Worm (Caenorhabditis elegans) whole organism, L3 larva: ENCODE data around the gene gpr-1.

Experiments
- aly-2 ChIP-seq: fragments of 150-350 bp; optimal IDR thresholded peaks from 2 replicates; lab custom pipeline; 2014; ENCODE audit warnings: missing biosample characterization, missing genetic modification characterization
- pqm-1 ChIP-seq: fragments of 150-350 bp; optimal IDR thresholded peaks from 2 replicates; lab custom pipeline; 2017; ENCODE audit warnings: missing biosample characterization, missing genetic modification characterization, inconsistent platforms

DNA sequence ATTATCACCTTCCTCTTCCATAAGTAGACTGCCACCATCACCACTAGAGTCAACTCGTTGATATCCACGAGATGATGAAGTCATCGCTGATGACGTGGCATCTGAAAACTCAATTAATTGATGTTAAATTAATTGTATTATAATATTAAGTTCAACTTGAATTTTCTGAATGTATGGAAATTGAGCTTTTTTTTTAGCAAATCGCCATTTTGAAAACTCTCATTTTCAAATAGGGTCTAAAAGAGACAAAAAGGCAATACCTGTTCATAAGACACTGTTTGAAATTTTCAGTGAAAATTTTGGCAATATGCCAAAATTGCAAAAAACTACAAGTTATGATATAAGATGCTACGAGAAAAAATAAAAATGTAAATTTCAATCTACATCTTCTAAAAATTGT, 14.9 kb downstream of the gpr-1 start, which contains the start of gene twk-7:
- TF ChIP-seq aly-2 (no peak), pqm-1 (tag; lab: Kevin White, UChicago) (no peak)
